Worm (Caenorhabditis elegans) whole organism, late embryonic: Measurements from ENCODE around the gene R09H10.1.

ENCODE experiments used
- hlh-13 ChIP-seq: fragments of 200-800 bp; sonication (Bioruptor generic); optimal IDR thresholded peaks from 2 replicates; lab custom pipeline; 2018; ENCODE audit warnings: mild to moderate bottlenecking, missing genetic modification characterization, missing compliant biosample characterization
- nfya-1 ChIP-seq: sonication (generic microtip); optimal IDR thresholded peaks from 2 replicates; lab custom pipeline; 2017; ENCODE audit warnings: missing genetic modification characterization, mild to moderate bottlenecking, missing compliant biosample characterization, antibody characterized with exemption, moderate library complexity
- zip-5 ChIP-seq: sonication (generic microtip); optimal IDR thresholded peaks from 2 replicates; lab custom pipeline; 2016; ENCODE audit warnings: missing genetic modification characterization, missing compliant biosample characterization

DNA sequence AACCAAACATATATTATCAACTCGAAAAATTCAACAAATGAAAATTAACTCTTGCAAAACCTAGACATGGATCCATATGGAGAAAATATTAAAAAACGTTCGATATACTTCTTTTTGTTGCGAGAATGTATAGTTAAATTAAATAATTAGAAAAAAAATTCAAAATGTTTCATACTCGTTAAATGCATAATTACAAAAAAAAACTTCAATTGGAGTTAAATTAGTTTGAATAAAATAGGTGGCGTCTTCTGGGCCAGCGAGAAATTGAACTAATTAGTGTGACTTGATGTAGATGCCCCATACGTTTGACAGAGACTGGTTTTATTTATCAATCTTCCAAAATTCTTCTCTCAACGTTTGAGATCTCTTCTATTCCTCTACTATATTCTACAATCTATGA is 21.7 kb upstream of the R09H10.1 start, which contains the start of gene lgc-43:
- TF ChIP-seq zip-5 (no peak), nfya-1 (tag; lab: Kevin White, UChicago) (no peak), hlh-13 (GFP tag; lab: Kevin White, UChicago) (no peak)
